Fruit fly (Drosophila melanogaster) whole organism: ENCODE measurements around the gene stx.

Source experiments
- CG8478 ChIP-seq: fragments of >200 bp; optimal IDR thresholded peaks from 2 replicates; lab custom pipeline; 2018; ENCODE audit warnings: inconsistent platforms
- Dll ChIP-seq: fragments of >200 bp; optimal IDR thresholded peaks from 2 replicates; lab custom pipeline; 2017
- EcR ChIP-seq, 2 experiments: fragments of >200 bp; optimal IDR thresholded peaks; 2 replicates each; lab custom pipeline; 2017; ENCODE audit warnings: missing biosample characterization in 2 of 2, missing genetic modification characterization in 2 of 2, missing genetic modification reagents in 2 of 2
- pan ChIP-seq: fragments of >200 bp; optimal IDR thresholded peaks from 2 replicates; lab custom pipeline; 2017
- psq ChIP-seq: fragments of >200 bp; optimal IDR thresholded peaks from 2 replicates; lab custom pipeline; 2017
- usp ChIP-seq: fragments of >200 bp; optimal IDR thresholded peaks from 2 replicates; lab custom pipeline; 2017; ENCODE audit warnings: missing biosample characterization, missing genetic modification characterization, mixed read lengths

Gene stx

dm6 chrX:10744773-10745589, at the start of gene stx:
stx (minus strand) TSS chrX:10744943.
- no peak for TF ChIP-seq usp (GFP tag; lab: Kevin White, UChicago)
- TF ChIP-seq EcR (GFP tag; optimal IDR thresholded peaks at IDR 0.05; lab: Kevin White, UChicago): no peak
- no peak for TF ChIP-seq psq
- TF ChIP-seq pan: no peak
- TF ChIP-seq CG8478: no peak

- no peak for TF ChIP-seq EcR (GFP tag; optimal IDR thresholded peaks at IDR 0.05; lab: Kevin White, UChicago)
- TF ChIP-seq psq: no peak
- TF ChIP-seq Dll (lab: Kevin White, UChicago): no peak
- no peak for TF ChIP-seq pan
- TF ChIP-seq usp (GFP tag; lab: Kevin White, UChicago): no peak
- TF ChIP-seq CG8478: no peak
Measured at dm6 chrX:10789279-10789678, 44.5 kb upstream of the stx start.

- TF ChIP-seq usp (GFP tag; lab: Kevin White, UChicago) (no peak), CG8478 (no peak), EcR (GFP tag; optimal IDR thresholded peaks at IDR 0.05; lab: Kevin White, UChicago) (no peak), pan (no peak), psq (no peak), Dll (lab: Kevin White, UChicago) (no peak)
Measured at dm6 chrX:10787352-10787751, 42.6 kb upstream of the stx start.

- TF ChIP-seq usp (GFP tag; lab: Kevin White, UChicago) (no peak), CG8478 (no peak), psq (no peak), EcR (GFP tag; optimal IDR thresholded peaks at IDR 0.05; lab: Kevin White, UChicago) (no peak), Dll (lab: Kevin White, UChicago) (no peak), pan (no peak)
Measured at dm6 chrX:10786443-10787097, 41.8 kb upstream of the stx start, which contains the start of the genes Ant2 and sesB. Ant2 (minus strand) TSS chrX:10786907. sesB (minus strand) TSS chrX:10786958.

dm6 chrX:10785920-10786361, 41.2 kb upstream of the stx start:
- no peak for TF ChIP-seq pan
- TF ChIP-seq Dll (lab: Kevin White, UChicago): no peak
- TF ChIP-seq usp (GFP tag; lab: Kevin White, UChicago): no peak
- no peak for TF ChIP-seq EcR (GFP tag; optimal IDR thresholded peaks at IDR 0.05; lab: Kevin White, UChicago)
- no peak for TF ChIP-seq psq
- no peak for TF ChIP-seq CG8478

dm6 chrX:10784812-10785638, 40.3 kb upstream of the stx start:
- TF ChIP-seq pan (no peak), EcR (GFP tag; optimal IDR thresholded peaks at IDR 0.05; lab: Kevin White, UChicago) (no peak), psq (no peak), Dll (lab: Kevin White, UChicago) (no peak), usp (GFP tag; lab: Kevin White, UChicago) (no peak), CG8478 (no peak)

- TF ChIP-seq CG8478 (no peak), EcR (GFP tag; optimal IDR thresholded peaks at IDR 0.05; lab: Kevin White, UChicago) (no peak), psq (no peak), pan (no peak), usp (GFP tag; lab: Kevin White, UChicago) (no peak), Dll (lab: Kevin White, UChicago) (no peak)
Measured at dm6 chrX:10784330-10784778, 39.6 kb upstream of the stx start.

dm6 chrX:10783374-10784064, 38.8 kb upstream of the stx start:
- no peak for TF ChIP-seq usp (GFP tag; lab: Kevin White, UChicago)
- no peak for TF ChIP-seq pan
- TF ChIP-seq psq: no peak
- no peak for TF ChIP-seq Dll (lab: Kevin White, UChicago)
- TF ChIP-seq CG8478: no peak
- no peak for TF ChIP-seq EcR (GFP tag; optimal IDR thresholded peaks at IDR 0.05; lab: Kevin White, UChicago)

- TF ChIP-seq pan: no peak
- TF ChIP-seq usp (GFP tag; lab: Kevin White, UChicago): no peak
Measured at dm6 chrX:10775690-10776089, 30.9 kb upstream of the stx start.

- TF ChIP-seq CG8478 (no peak), Dll (lab: Kevin White, UChicago) (no peak), usp (GFP tag; lab: Kevin White, UChicago) (no peak), psq (no peak), EcR (GFP tag; optimal IDR thresholded peaks at IDR 0.05; lab: Kevin White, UChicago) (no peak), pan (no peak)
Measured at dm6 chrX:10774957-10775682, 30.4 kb upstream of the stx start.

dm6 chrX:10773562-10773961, 28.8 kb upstream of the stx start:
- TF ChIP-seq psq (no peak), Dll (lab: Kevin White, UChicago) (no peak), usp (GFP tag; lab: Kevin White, UChicago) (no peak), CG8478 (no peak)
